Worm (Caenorhabditis elegans) whole organism, L1 larva: ENCODE data around the gene ire-1.

Experiments
- aly-2 ChIP-seq: fragments of 150-350 bp; optimal IDR thresholded peaks from 2 replicates; lab custom pipeline; 2014; ENCODE audit warnings: missing biosample characterization, missing genetic modification characterization
- ama-1 ChIP-seq: fragments of 150-350 bp; optimal IDR thresholded peaks from 2 replicates; lab custom pipeline; 2014
- egl-27 ChIP-seq, 2 experiments: fragments of 150-350 bp in 1 of 2; sonication (generic microtip); optimal IDR thresholded peaks; 3 replicates each; lab custom pipeline; 2017 to 2018; ENCODE audit warnings: missing biosample characterization in 2 of 2, missing genetic modification characterization in 2 of 2, missing genetic modification reagents in 2 of 2
- fos-1 ChIP-seq: fragments of 150-350 bp; optimal IDR thresholded peaks from 2 replicates; lab custom pipeline; 2014; ENCODE audit warnings: missing biosample characterization, missing genetic modification characterization
- lir-3 ChIP-seq: sonication (generic microtip); optimal IDR thresholded peaks from 2 replicates; lab custom pipeline; 2016; ENCODE audit warnings: mild to moderate bottlenecking, missing genetic modification characterization, moderate library complexity, missing compliant biosample characterization; ENCODE audit not compliant: poor library complexity
- lsy-2 ChIP-seq, 2 experiments: fragments of 150-350 bp; optimal IDR thresholded peaks; 2 replicates each; lab custom pipeline; 2014; ENCODE audit warnings: missing biosample characterization in 2 of 2, missing genetic modification characterization in 2 of 2
- nhr-12 ChIP-seq: sonication (generic microtip); optimal IDR thresholded peaks from 2 replicates; lab custom pipeline; 2017; ENCODE audit warnings: missing biosample characterization, missing genetic modification characterization
- nhr-76 ChIP-seq: sonication (generic microtip); optimal IDR thresholded peaks from 2 replicates; lab custom pipeline; 2017; ENCODE audit warnings: missing biosample characterization, missing genetic modification characterization
- skn-1 ChIP-seq: fragments of 150-350 bp; optimal IDR thresholded peaks from 2 replicates; lab custom pipeline; 2014; ENCODE audit warnings: missing biosample characterization, missing genetic modification characterization
- sup-37 ChIP-seq: fragments of 200-800 bp; sonication (Bioruptor generic); optimal IDR thresholded peaks from 2 replicates; lab custom pipeline; 2018; ENCODE audit warnings: mild to moderate bottlenecking, missing genetic modification characterization, missing compliant biosample characterization
- zip-4 ChIP-seq: fragments of 200-800 bp; sonication (Bioruptor generic); optimal IDR thresholded peaks from 2 replicates; lab custom pipeline; 2018; ENCODE audit warnings: mild to moderate bottlenecking, missing genetic modification characterization, moderate library complexity, missing compliant biosample characterization

DNA sequence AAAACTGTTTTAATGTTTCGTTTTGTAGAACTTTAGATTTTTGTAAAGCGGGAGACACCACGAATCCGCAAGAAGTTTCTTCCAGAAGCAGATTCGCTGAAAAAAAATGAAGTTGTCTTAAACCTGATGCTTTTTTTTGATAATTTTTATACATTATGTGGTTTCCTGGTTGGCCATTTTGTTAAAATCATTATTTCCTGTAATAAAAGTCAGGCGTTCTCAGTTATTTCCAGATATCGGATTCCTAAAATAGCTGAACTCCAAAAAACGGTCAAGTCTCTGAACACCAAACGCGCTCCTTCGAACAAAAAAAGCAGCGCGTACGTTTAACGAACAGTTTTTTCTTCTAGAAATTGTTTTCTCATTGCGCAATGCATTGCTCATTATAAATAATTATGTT, 12.7 kb upstream of the ire-1 start:
- TF ChIP-seq sup-37 (GFP tag; lab: Kevin White, UChicago) (no peak), egl-27 (tag; optimal IDR thresholded peaks at IDR 0.05; lab: Kevin White, UChicago) (no peak), lir-3 (tag; lab: Kevin White, UChicago) (peak; percentile 54), nhr-12 (no peak), lsy-2 (tag; optimal IDR thresholded peaks at IDR 0.05; lab: Kevin White, UChicago) (peak; percentile 15 to 88), fos-1 (no peak), nhr-76 (tag; lab: Kevin White, UChicago) (no peak), zip-4 (GFP tag; lab: Kevin White, UChicago) (no peak), skn-1 (tag; lab: Kevin White, UChicago) (peak; percentile 33), ama-1 (lab: Kevin White, UChicago) (no peak), aly-2 (tag; lab: Kevin White, UChicago) (no peak)
